Worm (Caenorhabditis elegans) whole organism, late embryonic: Measurements from ENCODE around the gene adt-1.

Source experiments
- C38D4.7 ChIP-seq: fragments of 200-800 bp; sonication (Bioruptor generic); optimal IDR thresholded peaks from 2 replicates; lab custom pipeline; 2018; ENCODE audit warnings: mild to moderate bottlenecking, missing genetic modification characterization, moderate library complexity, missing compliant biosample characterization
- F13H6.1 ChIP-seq: sonication (generic microtip); optimal IDR thresholded peaks from 2 replicates; lab custom pipeline; 2016; ENCODE audit warnings: missing genetic modification characterization, missing compliant biosample characterization
- K02D7.2 ChIP-seq: sonication (generic microtip); optimal IDR thresholded peaks from 2 replicates; lab custom pipeline; 2017; ENCODE audit warnings: mild to moderate bottlenecking, missing genetic modification characterization, missing compliant biosample characterization
- ama-1 ChIP-seq: fragments of 150-350 bp; optimal IDR thresholded peaks from 2 replicates; lab custom pipeline; 2014
- ceh-19 ChIP-seq: fragments of 200-800 bp; sonication (Bioruptor generic); optimal IDR thresholded peaks from 2 replicates; lab custom pipeline; 2018; ENCODE audit warnings: mild to moderate bottlenecking, missing genetic modification characterization, missing compliant biosample characterization
- ceh-22 ChIP-seq: sonication (generic microtip); optimal IDR thresholded peaks from 2 replicates; lab custom pipeline; 2017; ENCODE audit warnings: missing biosample characterization, missing genetic modification characterization
- ceh-24 ChIP-seq: sonication (generic microtip); optimal IDR thresholded peaks from 2 replicates; lab custom pipeline; 2016; ENCODE audit warnings: mild to moderate bottlenecking, missing genetic modification characterization, missing compliant biosample characterization
- ceh-31 ChIP-seq: sonication (generic microtip); optimal IDR thresholded peaks from 2 replicates; lab custom pipeline; 2016; ENCODE audit warnings: missing genetic modification characterization, missing compliant biosample characterization
- ceh-34 ChIP-seq: sonication (generic microtip); optimal IDR thresholded peaks from 2 replicates; lab custom pipeline; 2016; ENCODE audit warnings: mild to moderate bottlenecking, missing genetic modification characterization, missing compliant biosample characterization
- ceh-45 ChIP-seq: fragments of 200-800 bp; sonication (Bioruptor generic); IDR thresholded peaks from 2 replicates; pipeline ENCODE4 v1.3.6; 2022; ENCODE audit warnings: missing genetic modification reagents, missing genetic modification characterization, missing compliant biosample characterization
- che-1 ChIP-seq: sonication (generic microtip); optimal IDR thresholded peaks from 2 replicates; lab custom pipeline; 2016; ENCODE audit warnings: mild to moderate bottlenecking, missing genetic modification characterization, missing compliant biosample characterization
- ets-4 ChIP-seq: sonication (generic microtip); optimal IDR thresholded peaks from 2 replicates; lab custom pipeline; 2016; ENCODE audit warnings: missing genetic modification characterization, missing compliant biosample characterization
- eyg-1 ChIP-seq: sonication (generic microtip); optimal IDR thresholded peaks from 2 replicates; lab custom pipeline; 2016; ENCODE audit warnings: missing genotype, missing genetic modification characterization, missing compliant biosample characterization
- fax-1 ChIP-seq: sonication (generic microtip); optimal IDR thresholded peaks from 2 replicates; lab custom pipeline; 2016; ENCODE audit warnings: missing genotype, missing genetic modification characterization, missing compliant biosample characterization
- fkh-10 ChIP-seq: fragments of 150-350 bp; optimal IDR thresholded peaks from 2 replicates; lab custom pipeline; 2014; ENCODE audit warnings: missing biosample characterization, missing genetic modification reagents, missing genetic modification characterization
- fkh-6 ChIP-seq: sonication (generic microtip); optimal IDR thresholded peaks from 2 replicates; lab custom pipeline; 2016; ENCODE audit warnings: missing genetic modification characterization, missing compliant biosample characterization
- hlh-15 ChIP-seq: sonication (generic microtip); optimal IDR thresholded peaks from 2 replicates; lab custom pipeline; 2016; ENCODE audit warnings: missing genetic modification characterization, missing compliant biosample characterization
- hlh-6 ChIP-seq: sonication (generic microtip); optimal IDR thresholded peaks from 2 replicates; lab custom pipeline; 2016; ENCODE audit warnings: missing genotype, missing genetic modification characterization, missing compliant biosample characterization
- hlh-8 ChIP-seq: sonication (generic microtip); optimal IDR thresholded peaks from 2 replicates; lab custom pipeline; 2016; ENCODE audit warnings: missing genotype, missing genetic modification characterization, missing compliant biosample characterization
- lim-6 ChIP-seq: sonication (generic microtip); optimal IDR thresholded peaks from 2 replicates; lab custom pipeline; 2016; ENCODE audit warnings: missing genetic modification characterization, missing compliant biosample characterization
- lin-11 ChIP-seq: fragments of 200-800 bp; sonication (Bioruptor generic); optimal IDR thresholded peaks from 2 replicates; lab custom pipeline; 2018; ENCODE audit warnings: mild to moderate bottlenecking, missing genetic modification characterization, missing compliant biosample characterization
- mec-3 ChIP-seq: sonication (generic microtip); optimal IDR thresholded peaks from 2 replicates; lab custom pipeline; 2016; ENCODE audit warnings: borderline replicate concordance, missing genetic modification characterization, missing compliant biosample characterization
- nfya-1 ChIP-seq: sonication (generic microtip); optimal IDR thresholded peaks from 2 replicates; lab custom pipeline; 2017; ENCODE audit warnings: missing genetic modification characterization, mild to moderate bottlenecking, missing compliant biosample characterization, antibody characterized with exemption, moderate library complexity
- nhr-11 ChIP-seq: fragments of 150-350 bp; optimal IDR thresholded peaks from 2 replicates; lab custom pipeline; 2014; ENCODE audit warnings: missing biosample characterization, missing genetic modification characterization
- odd-2 ChIP-seq: sonication (generic microtip); optimal IDR thresholded peaks from 2 replicates; lab custom pipeline; 2017; ENCODE audit warnings: antibody characterized with exemption, mild to moderate bottlenecking, missing genetic modification characterization, missing compliant biosample characterization
- pag-3 ChIP-seq: sonication (generic microtip); optimal IDR thresholded peaks from 2 replicates; lab custom pipeline; 2016; ENCODE audit warnings: missing compliant biosample characterization, missing genetic modification characterization, borderline replicate concordance
- pat-9 ChIP-seq: fragments of 200-800 bp; sonication (Bioruptor generic); optimal IDR thresholded peaks from 2 replicates; lab custom pipeline; 2018; ENCODE audit warnings: mild to moderate bottlenecking, missing genetic modification characterization, moderate library complexity, missing compliant biosample characterization
- pax-1 ChIP-seq: fragments of 150-350 bp; optimal IDR thresholded peaks from 2 replicates; lab custom pipeline; 2014; ENCODE audit warnings: missing biosample characterization, missing genetic modification characterization
- pha-2 ChIP-seq: sonication (generic microtip); optimal IDR thresholded peaks from 2 replicates; lab custom pipeline; 2017; ENCODE audit warnings: mild to moderate bottlenecking, missing genetic modification characterization, missing compliant biosample characterization
- pqm-1 ChIP-seq: sonication (generic microtip); optimal IDR thresholded peaks from 2 replicates; lab custom pipeline; 2016; ENCODE audit warnings: missing genetic modification characterization, missing compliant biosample characterization
- pros-1 ChIP-seq: fragments of 150-350 bp; optimal IDR thresholded peaks from 2 replicates; lab custom pipeline; 2014; ENCODE audit warnings: missing biosample characterization, missing genetic modification reagents, missing genetic modification characterization
- rnt-1 ChIP-seq: sonication (generic microtip); optimal IDR thresholded peaks from 2 replicates; lab custom pipeline; 2016; ENCODE audit warnings: missing genetic modification characterization, missing compliant biosample characterization
- sox-2 ChIP-seq: fragments of 200-800 bp; sonication (Bioruptor generic); IDR thresholded peaks from 2 replicates; pipeline ENCODE4 v1.3.6; 2022; ENCODE audit warnings: missing genetic modification reagents, missing genetic modification characterization, missing compliant biosample characterization
- sox-4 ChIP-seq: sonication (generic microtip); optimal IDR thresholded peaks from 2 replicates; lab custom pipeline; 2017; ENCODE audit warnings: mild to moderate bottlenecking, missing genetic modification characterization, inconsistent platforms, missing compliant biosample characterization
- syd-9 ChIP-seq: sonication (generic microtip); optimal IDR thresholded peaks from 2 replicates; lab custom pipeline; 2016; ENCODE audit warnings: mild to moderate bottlenecking, missing genetic modification characterization, moderate library complexity, missing compliant biosample characterization
- tbx-2 ChIP-seq: sonication (generic microtip); optimal IDR thresholded peaks from 2 replicates; lab custom pipeline; 2016; ENCODE audit warnings: missing genetic modification characterization, missing compliant biosample characterization
- tbx-7 ChIP-seq: sonication (generic microtip); optimal IDR thresholded peaks from 2 replicates; lab custom pipeline; 2016; ENCODE audit warnings: missing genotype, missing genetic modification characterization, missing compliant biosample characterization
- ttx-3 ChIP-seq: sonication (generic microtip); optimal IDR thresholded peaks from 2 replicates; lab custom pipeline; 2016; ENCODE audit warnings: missing genetic modification reagents, missing genetic modification characterization, missing compliant biosample characterization
- unc-3 ChIP-seq, 2 experiments: fragments of 200-800 bp in 1 of 2; sonication (Bioruptor generic) in 1 of 2; sonication (generic microtip) in 1 of 2; conservative IDR thresholded peaks in 1 of 2; optimal IDR thresholded peaks in 1 of 2; 2 replicates each; pipeline versions ENCODE4 v1.3.6 to Lab custom; 2016 to 2022; ENCODE audit warnings: missing compliant biosample characterization in 2 of 2, missing genetic modification characterization in 2 of 2, missing genetic modification reagents in 1 of 2
- unc-42 ChIP-seq: sonication (generic microtip); optimal IDR thresholded peaks from 2 replicates; lab custom pipeline; 2016; ENCODE audit warnings: missing genotype, missing genetic modification characterization, missing compliant biosample characterization
- unc-86 ChIP-seq: sonication (generic microtip); optimal IDR thresholded peaks from 2 replicates; lab custom pipeline; 2016; ENCODE audit warnings: missing genetic modification characterization, missing compliant biosample characterization
- zip-5 ChIP-seq: sonication (generic microtip); optimal IDR thresholded peaks from 2 replicates; lab custom pipeline; 2016; ENCODE audit warnings: missing genetic modification characterization, missing compliant biosample characterization
- ztf-16 ChIP-seq: sonication (generic microtip); optimal IDR thresholded peaks from 2 replicates; lab custom pipeline; 2017; ENCODE audit warnings: missing genetic modification characterization, missing compliant biosample characterization

Gene adt-1

ce11 chrX:12691740-12692383, 13.2 kb downstream of the adt-1 start (continued):
- TF ChIP-seq C38D4.7 (GFP tag; lab: Kevin White, UChicago) (peak; percentile 34), ets-4 (tag; lab: Kevin White, UChicago) (no peak), hlh-6 (tag; lab: Kevin White, UChicago) (peak; percentile 69), fkh-6 (tag; lab: Kevin White, UChicago) (no peak), odd-2 (tag; lab: Kevin White, UChicago) (no peak), pax-1 (tag; lab: Kevin White, UChicago) (no peak), pag-3 (tag; lab: Kevin White, UChicago) (peak; percentile 7), K02D7.2 (tag; lab: Kevin White, UChicago) (no peak), sox-4 (peak; percentile 55), unc-42 (tag; lab: Kevin White, UChicago) (peak; percentile 68), che-1 (tag; lab: Kevin White, UChicago) (peak; percentile 29), ceh-22 (tag; lab: Kevin White, UChicago) (no peak), tbx-7 (tag; lab: Kevin White, UChicago) (no peak), unc-86 (tag; lab: Kevin White, UChicago) (no peak), fax-1 (tag; lab: Kevin White, UChicago) (no peak), pqm-1 (no peak), ceh-45 (no peak), zip-5 (tag; lab: Kevin White, UChicago) (no peak), ceh-34 (tag; lab: Kevin White, UChicago) (peak; percentile 19), lin-11 (tag; lab: Kevin White, UChicago) (no peak), ceh-24 (tag; lab: Kevin White, UChicago) (no peak), nfya-1 (tag; lab: Kevin White, UChicago) (peak; percentile 56), unc-3 (GFP tag; conservative IDR thresholded peaks at IDR 0.05; lab: Robert Waterston, UW) (no peak), unc-3 (tag; optimal IDR thresholded peaks at IDR 0.05; lab: Kevin White, UChicago) (no peak), nhr-11 (tag; lab: Kevin White, UChicago) (no peak), hlh-8 (tag; lab: Kevin White, UChicago) (no peak), eyg-1 (no peak), ceh-19 (GFP tag; lab: Kevin White, UChicago) (no peak), pros-1 (tag; lab: Kevin White, UChicago) (no peak), lim-6 (tag; lab: Kevin White, UChicago) (no peak)

- TF ChIP-seq odd-2 (tag; lab: Kevin White, UChicago) (no peak), K02D7.2 (tag; lab: Kevin White, UChicago) (peak; percentile 28), unc-42 (tag; lab: Kevin White, UChicago) (peak; percentile 31), ceh-19 (GFP tag; lab: Kevin White, UChicago) (peak; percentile 61), ceh-24 (tag; lab: Kevin White, UChicago) (peak; percentile 13), syd-9 (peak; percentile 64), pha-2 (tag; lab: Kevin White, UChicago) (peak; percentile 36), ceh-22 (tag; lab: Kevin White, UChicago) (no peak), ztf-16 (no peak), F13H6.1 (tag; lab: Kevin White, UChicago) (peak; percentile 7), zip-5 (tag; lab: Kevin White, UChicago) (no peak), C38D4.7 (GFP tag; lab: Kevin White, UChicago) (peak; percentile 32), fkh-10 (GFP tag; lab: Kevin White, UChicago) (no peak), tbx-2 (tag; lab: Kevin White, UChicago) (peak; percentile 33), sox-2 (GFP tag; lab: Robert Waterston, UW) (no peak; the same call in 1 of the 2 replicates), pat-9 (tag; lab: Kevin White, UChicago) (no peak), unc-86 (tag; lab: Kevin White, UChicago) (peak; percentile 62), nfya-1 (tag; lab: Kevin White, UChicago) (peak; percentile 52), che-1 (tag; lab: Kevin White, UChicago) (peak; percentile 30), ama-1 (lab: Kevin White, UChicago) (peak; percentile 97), ceh-45 (0 out of 2 replicates have a peak, but pooled peaks have one; percentile 14), unc-3 (GFP tag; conservative IDR thresholded peaks at IDR 0.05; lab: Robert Waterston, UW) (peak; percentile 61), unc-3 (tag; optimal IDR thresholded peaks at IDR 0.05; lab: Kevin White, UChicago) (no peak), ceh-34 (tag; lab: Kevin White, UChicago) (no peak), rnt-1 (tag; lab: Kevin White, UChicago) (no peak), ceh-31 (no peak), hlh-15 (tag; lab: Kevin White, UChicago) (no peak), ttx-3 (peak; percentile 50), mec-3 (tag; lab: Kevin White, UChicago) (no peak), tbx-7 (tag; lab: Kevin White, UChicago) (no peak), fax-1 (tag; lab: Kevin White, UChicago) (no peak)
These were observed 14.5 kb downstream of the adt-1 start for ce11 chrX:12693150-12693589.
